Fruit fly (Drosophila melanogaster): Measurements from ENCODE around the gene qm.

DNA sequence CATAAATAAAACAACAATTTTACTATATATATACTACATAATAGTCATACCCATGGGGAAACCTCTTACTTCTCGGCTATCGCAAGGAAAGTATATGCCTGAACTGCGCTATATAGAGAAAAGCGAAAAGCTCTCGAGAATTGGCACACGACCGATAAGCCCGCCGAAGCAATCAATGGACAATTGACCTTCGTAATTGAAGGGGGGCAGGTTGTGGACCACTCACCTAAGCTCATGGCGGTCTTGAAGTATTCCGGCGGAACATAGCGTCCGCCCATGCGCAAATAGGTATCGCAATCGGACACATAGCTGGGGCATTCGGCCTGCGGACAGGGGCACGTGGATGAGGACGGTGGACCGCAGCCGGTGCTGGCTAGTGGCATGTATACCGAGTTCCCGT is 32.3 kb downstream of the qm start:
- TF ChIP-seq CG6808 (GFP tag; optimal IDR thresholded peaks at IDR 0.05) (no peak), CG31627 (GFP tag; optimal IDR thresholded peaks at IDR 0.05) (no peak), CG16779 (tag; optimal IDR thresholded peaks at IDR 0.05) (no peak), Sox102F (GFP tag; optimal IDR thresholded peaks at IDR 0.05) (no peak), Blimp-1 (GFP tag; optimal IDR thresholded peaks at IDR 0.05) (no peak), Gug (GFP tag; IDR thresholded peaks at IDR 0.05) (no peak)
